Fruit fly (Drosophila melanogaster): ENCODE results near the gene CG6638.
A peak's percentile ranks its signal among the peaks of the same experiment; 100 is the strongest.

The CG6638 gene

dm6 chr3L:8603880-8604692, 28.2 kb upstream of the CG6638 start, which contains the start of the genes CG5989 and CG6282 (continued):
- TF ChIP-seq scrt (GFP tag; optimal IDR thresholded peaks at IDR 0.05): no peak
- TF ChIP-seq CG13296 (GFP tag; optimal IDR thresholded peaks at IDR 0.05): no peak
- TF ChIP-seq cas (GFP tag; IDR thresholded peaks at IDR 0.05): no peak
- peak; percentile 51; the same call in 1 of the 3 replicates for TF ChIP-seq CG6791 (GFP tag; IDR thresholded peaks at IDR 0.05; ENCODE audit: partially characterized antibody)
- peak; percentile 45 for TF ChIP-seq CG10979 (tag; optimal IDR thresholded peaks at IDR 0.05)
- no peak for TF ChIP-seq pfk (GFP tag; optimal IDR thresholded peaks at IDR 0.05)
- TF ChIP-seq CG7839 (tag; optimal IDR thresholded peaks at IDR 0.05): no peak
- peak; percentile 35; the same call in 1 of the 2 replicates for TF ChIP-seq inv (GFP tag; IDR thresholded peaks at IDR 0.05; ENCODE audit: partially characterized antibody)
- TF ChIP-seq Ets97D (GFP tag; optimal IDR thresholded peaks at IDR 0.05): peak; percentile 79
- TF ChIP-seq CG10267 (tag; optimal IDR thresholded peaks at IDR 0.05): peak; percentile 49
- no peak for TF ChIP-seq Jarid2 (GFP tag; optimal IDR thresholded peaks at IDR 0.05)
- no peak for TF ChIP-seq B-H2 (GFP tag; optimal IDR thresholded peaks at IDR 0.05)
- TF ChIP-seq slp2 (GFP tag; optimal IDR thresholded peaks at IDR 0.05): no peak
- TF ChIP-seq CG10147 (GFP tag; optimal IDR thresholded peaks at IDR 0.05): peak; percentile 9
- peak; percentile 52 for TF ChIP-seq sisA (GFP tag; IDR thresholded peaks at IDR 0.05)
- TF ChIP-seq NK7.1 (GFP tag; optimal IDR thresholded peaks at IDR 0.05): no peak
- TF ChIP-seq eyg (GFP tag; optimal IDR thresholded peaks at IDR 0.05): no peak
- peak; percentile 93 for TF ChIP-seq Sry-δ (GFP tag; optimal IDR thresholded peaks at IDR 0.05)
- peak; percentile 71 for TF ChIP-seq Myb (GFP tag; optimal IDR thresholded peaks at IDR 0.05)
- TF ChIP-seq eve (GFP tag; optimal IDR thresholded peaks at IDR 0.05): no peak
- no peak for TF ChIP-seq aop (GFP tag; IDR thresholded peaks at IDR 0.05)
- TF ChIP-seq Side (GFP tag; optimal IDR thresholded peaks at IDR 0.05): no peak
- TF ChIP-seq crol (GFP tag; IDR thresholded peaks at IDR 0.05): no peak
- TF ChIP-seq CG7271 (tag; optimal IDR thresholded peaks at IDR 0.05): no peak
- peak in 1 of 3 experiments; percentile 25 for TF ChIP-seq lola (GFP tag; optimal IDR thresholded peaks at IDR 0.05)
- peak; percentile 52 for TF ChIP-seq gfzf (GFP tag; optimal IDR thresholded peaks at IDR 0.05)
- no peak for TF ChIP-seq jigr1 (GFP tag; IDR thresholded peaks at IDR 0.05)
- peak; percentile 46 for TF ChIP-seq CG8924 (tag; optimal IDR thresholded peaks at IDR 0.05)
- TF ChIP-seq CG11085 (GFP tag; IDR thresholded peaks at IDR 0.05): no peak
- TF ChIP-seq CG11093 (GFP tag; IDR thresholded peaks at IDR 0.05): no peak
- TF ChIP-seq CG1647 (GFP tag; optimal IDR thresholded peaks at IDR 0.05): no peak
- TF ChIP-seq Dip2 (GFP tag; IDR thresholded peaks at IDR 0.05): no peak
- TF ChIP-seq cad (GFP tag; optimal IDR thresholded peaks at IDR 0.05): no peak
- no peak for TF ChIP-seq Mad (GFP tag; optimal IDR thresholded peaks at IDR 0.05)
- no peak for TF ChIP-seq CG9727 (GFP tag; optimal IDR thresholded peaks at IDR 0.05)
- TF ChIP-seq dysf (GFP tag; IDR thresholded peaks at IDR 0.05): no peak
- no peak for TF ChIP-seq CG17612 (GFP tag; IDR thresholded peaks at IDR 0.05)
- peak; percentile 19; the same call in 1 of the 2 replicates for TF ChIP-seq ttk (GFP tag; IDR thresholded peaks at IDR 0.05)
- TF ChIP-seq CG9609 (GFP tag; optimal IDR thresholded peaks at IDR 0.05): no peak
- TF ChIP-seq kah (GFP tag; optimal IDR thresholded peaks at IDR 0.05): no peak
- TF ChIP-seq knrl (GFP tag; IDR thresholded peaks at IDR 0.05; ENCODE audit: partially characterized antibody): peak; percentile 55
- TF ChIP-seq CG12942 (GFP tag; optimal IDR thresholded peaks at IDR 0.05): no peak
- no peak; the same call in 1 of the 2 replicates for TF ChIP-seq CG10959 (GFP tag; IDR thresholded peaks at IDR 0.05)
- no peak for TF ChIP-seq corto (GFP tag; optimal IDR thresholded peaks at IDR 0.05)
- no peak for TF ChIP-seq CG8290 (GFP tag; optimal IDR thresholded peaks at IDR 0.05)
- peak in 1 of 2 experiments; percentile 45 for TF ChIP-seq CG8290 (tag; optimal IDR thresholded peaks at IDR 0.05)
- TF ChIP-seq CG13775 (GFP tag; optimal IDR thresholded peaks at IDR 0.05): peak; percentile 33
- no peak for TF ChIP-seq croc (GFP tag; conservative IDR thresholded peaks at IDR 0.05)
- TF ChIP-seq Blimp-1 (GFP tag; optimal IDR thresholded peaks at IDR 0.05): peak; percentile 67
- no peak for TF ChIP-seq D19A (tag; optimal IDR thresholded peaks at IDR 0.05)
